Worm (Caenorhabditis elegans) whole organism, L4 larva: ENCODE measurements around the gene R11G1.1.

ENCODE experiments used
- D1046.2 ChIP-seq: fragments of 200-800 bp; sonication (Bioruptor generic); IDR thresholded peaks from 2 replicates; pipeline ENCODE4 v1.3.6; 2022; ENCODE audit warnings: missing genetic modification characterization, missing compliant biosample characterization
- F26F4.8 ChIP-seq: fragments of 200-800 bp; sonication (Bioruptor generic); conservative IDR thresholded peaks from 2 replicates; pipeline ENCODE4 v1.3.6; 2022; ENCODE audit warnings: missing genetic modification characterization, missing compliant biosample characterization
- F37D6.2 ChIP-seq: sonication (generic microtip); optimal IDR thresholded peaks from 2 replicates; lab custom pipeline; 2016; ENCODE audit warnings: mild to moderate bottlenecking, missing genetic modification characterization, missing compliant biosample characterization
- Y75B8A.6 ChIP-seq: fragments of 200-800 bp; sonication (Bioruptor generic); IDR thresholded peaks from 2 replicates; pipeline ENCODE4 v1.3.6; 2022; ENCODE audit warnings: missing genetic modification reagents, missing genetic modification characterization, missing compliant biosample characterization
- ZK337.2 ChIP-seq: fragments of 200-800 bp; sonication (Bioruptor generic); IDR thresholded peaks from 2 replicates; pipeline ENCODE4 v1.3.6; 2022; ENCODE audit warnings: missing genetic modification reagents, missing genetic modification characterization, missing compliant biosample characterization
- aha-1 ChIP-seq: fragments of 150-350 bp; peaks from one replicate; lab custom pipeline; 2014; ENCODE audit warnings: missing biosample characterization, missing genetic modification characterization
- ceh-20 ChIP-seq: fragments of 200-800 bp; sonication (Bioruptor generic); IDR thresholded peaks from 2 replicates; pipeline ENCODE4 v1.3.6; 2022; ENCODE audit warnings: missing genetic modification reagents, missing genetic modification characterization, missing compliant biosample characterization
- ctbp-1 ChIP-seq: fragments of 200-800 bp; sonication (Bioruptor generic); IDR thresholded peaks from 2 replicates; pipeline ENCODE4 v1.3.6; 2022; ENCODE audit warnings: missing genetic modification reagents, missing genetic modification characterization, missing compliant biosample characterization
- daf-16 ChIP-seq, 3 experiments: sonication (generic microtip); optimal IDR thresholded peaks; 2 replicates each; lab custom pipeline; 2016 to 2017; ENCODE audit warnings: missing genetic modification characterization in 3 of 3, missing genetic modification reagents in 3 of 3, mild to moderate bottlenecking in 2 of 3, missing compliant biosample characterization in 2 of 3, missing biosample characterization in 1 of 3, moderate library complexity in 1 of 3
- dmd-6 ChIP-seq: fragments of 200-800 bp; sonication (Bioruptor generic); IDR thresholded peaks from 2 replicates; pipeline ENCODE4 v1.3.6; 2022; ENCODE audit warnings: missing genetic modification reagents, missing genetic modification characterization, missing compliant biosample characterization
- dmd-8 ChIP-seq: fragments of 200-800 bp; sonication (Bioruptor generic); IDR thresholded peaks from 2 replicates; pipeline ENCODE4 v1.3.6; 2022; ENCODE audit warnings: missing genetic modification characterization, missing compliant biosample characterization
- duxl-1 ChIP-seq: sonication (generic microtip); optimal IDR thresholded peaks from 2 replicates; lab custom pipeline; 2016; ENCODE audit warnings: mild to moderate bottlenecking, missing genetic modification characterization, moderate library complexity, missing compliant biosample characterization; ENCODE audit not compliant: poor library complexity
- dve-1 ChIP-seq: sonication (generic microtip); optimal IDR thresholded peaks from 2 replicates; lab custom pipeline; 2017; ENCODE audit warnings: antibody characterized with exemption, mild to moderate bottlenecking, missing genetic modification characterization, missing compliant biosample characterization; ENCODE audit not compliant: insufficient read depth
- egl-27 ChIP-seq: sonication (generic microtip); optimal IDR thresholded peaks from 3 replicates; lab custom pipeline; 2017; ENCODE audit warnings: missing biosample characterization, missing genetic modification reagents, missing genetic modification characterization
- gei-8 ChIP-seq: fragments of 200-800 bp; sonication (Bioruptor generic); optimal IDR thresholded peaks from 2 replicates; lab custom pipeline; 2018; ENCODE audit warnings: mild to moderate bottlenecking, missing genetic modification characterization, missing compliant biosample characterization
- hlh-11 ChIP-seq: fragments of 200-800 bp; sonication (Bioruptor generic); optimal IDR thresholded peaks from 2 replicates; lab custom pipeline; 2018; ENCODE audit warnings: mild to moderate bottlenecking, missing genetic modification characterization, missing compliant biosample characterization
- hlh-30 ChIP-seq: sonication (generic microtip); optimal IDR thresholded peaks from 2 replicates; lab custom pipeline; 2017; ENCODE audit warnings: antibody characterized with exemption, mild to moderate bottlenecking, missing genetic modification characterization, missing compliant biosample characterization; ENCODE audit not compliant: insufficient read depth
- lin-1 ChIP-seq: fragments of 200-800 bp; sonication (Bioruptor generic); IDR thresholded peaks from 2 replicates; pipeline ENCODE4 v1.3.6; 2022; ENCODE audit warnings: missing genetic modification reagents, missing genetic modification characterization, missing compliant biosample characterization
- lin-13 ChIP-seq: fragments of 150-350 bp; optimal IDR thresholded peaks from 2 replicates; lab custom pipeline; 2014; ENCODE audit warnings: missing biosample characterization, missing genetic modification reagents, missing genetic modification characterization
- mep-1 ChIP-seq: fragments of 150-350 bp; sonication (generic microtip); optimal IDR thresholded peaks from 3 replicates; lab custom pipeline; 2014; ENCODE audit warnings: missing biosample characterization, missing genetic modification characterization
- mxl-3 ChIP-seq: fragments of 200-800 bp; sonication (Bioruptor generic); optimal IDR thresholded peaks from 2 replicates; lab custom pipeline; 2018; ENCODE audit warnings: mild to moderate bottlenecking, missing genetic modification characterization, missing compliant biosample characterization
- nhr-25 ChIP-seq: sonication (generic microtip); optimal IDR thresholded peaks from 2 replicates; lab custom pipeline; 2017; ENCODE audit warnings: missing genetic modification characterization, mild to moderate bottlenecking, missing compliant biosample characterization, antibody characterized with exemption, moderate library complexity, borderline replicate concordance; ENCODE audit not compliant: insufficient read depth
- nhr-28 ChIP-seq: fragments of 150-350 bp; optimal IDR thresholded peaks from 2 replicates; lab custom pipeline; 2014; ENCODE audit warnings: missing biosample characterization, missing genetic modification characterization
- nhr-77 ChIP-seq: fragments of 150-350 bp; optimal IDR thresholded peaks from 2 replicates; lab custom pipeline; 2014; ENCODE audit warnings: missing biosample characterization, missing genetic modification characterization
- php-3 ChIP-seq: fragments of 200-800 bp; sonication (Bioruptor generic); IDR thresholded peaks from 2 replicates; pipeline ENCODE4 v1.3.6; 2022; ENCODE audit warnings: missing genetic modification reagents, missing genetic modification characterization, missing compliant biosample characterization
- pqm-1 ChIP-seq: sonication (generic microtip); optimal IDR thresholded peaks from 2 replicates; lab custom pipeline; 2017; ENCODE audit warnings: missing biosample characterization, missing genetic modification characterization
- set-16 ChIP-seq: fragments of 200-800 bp; sonication (Bioruptor generic); IDR thresholded peaks from 2 replicates; pipeline ENCODE4 v1.3.6; 2022; ENCODE audit warnings: missing genetic modification reagents, missing genetic modification characterization, missing compliant biosample characterization
- spr-1 ChIP-seq: sonication (generic microtip); optimal IDR thresholded peaks from 2 replicates; lab custom pipeline; 2016; ENCODE audit warnings: mild to moderate bottlenecking, missing genetic modification characterization, missing compliant biosample characterization
- tra-1 ChIP-seq: fragments of 200-800 bp; sonication (Bioruptor generic); IDR thresholded peaks from 2 replicates; pipeline ENCODE4 v1.3.6; 2022; ENCODE audit warnings: missing genetic modification reagents, missing genetic modification characterization, missing compliant biosample characterization
- unc-62 ChIP-seq, 3 experiments: fragments of 150-350 bp in 1 of 3; sonication (generic microtip); optimal IDR thresholded peaks in 2 of 3; peaks in 1 of 3; 1 replicate in 1 of 3; 2 replicates in 2 of 3; lab custom pipeline; 2014 to 2017; ENCODE audit warnings: missing biosample characterization in 3 of 3, missing genetic modification characterization in 3 of 3, missing genetic modification reagents in 3 of 3, missing genotype in 1 of 3
- vab-7 ChIP-seq: fragments of 200-800 bp; sonication (Bioruptor generic); IDR thresholded peaks from 2 replicates; pipeline ENCODE4 v1.3.6; 2022; ENCODE audit warnings: missing genetic modification reagents, missing genetic modification characterization, missing compliant biosample characterization
- ztf-11 ChIP-seq: fragments of 150-350 bp; optimal IDR thresholded peaks from 2 replicates; lab custom pipeline; 2014; ENCODE audit warnings: missing biosample characterization, missing genetic modification characterization

The R11G1.1 gene

DNA sequence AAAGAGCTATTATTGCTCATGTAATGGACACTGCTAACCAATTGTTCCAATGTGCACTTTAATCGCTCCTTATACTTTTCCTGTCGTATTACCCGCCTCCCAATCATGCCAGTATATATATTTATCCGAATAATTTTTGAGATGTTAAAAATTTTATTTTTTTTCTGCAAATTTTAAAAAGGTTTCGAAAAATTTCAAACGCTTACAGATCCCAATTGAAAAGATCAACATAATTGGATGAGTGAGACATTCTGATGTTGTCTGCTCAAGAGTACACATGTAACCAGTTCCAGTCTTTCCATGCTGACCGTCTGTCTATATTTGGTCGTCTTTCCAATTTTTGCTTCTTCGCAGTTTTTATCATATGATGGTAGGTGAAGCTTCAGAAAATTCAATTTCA is at the start of gene R11G1.1:
Gene R11G1.1 (plus strand): TSS at position 301 of the 400 bp plus-strand sequence.
- no peak for TF ChIP-seq nhr-25 (tag; lab: Kevin White, UChicago)
- no peak for TF ChIP-seq ctbp-1 (GFP tag; lab: Robert Waterston, UW)
- TF ChIP-seq set-16 (GFP tag; lab: Robert Waterston, UW) = no peak

ce11 chrX:3610442-3610841 is 48.9 kb upstream of the R11G1.1 start:
- peak; percentile 62 for TF ChIP-seq aha-1 (tag; lab: Kevin White, UChicago)
- TF ChIP-seq unc-62 (GFP tag; optimal IDR thresholded peaks at IDR 0.05 in 1 of 2; lab: Kevin White, UChicago) = peak in 1 of 2 experiments; percentile 76
- no peak for TF ChIP-seq unc-62 (tag; optimal IDR thresholded peaks at IDR 0.05; lab: Kevin White, UChicago)
- TF ChIP-seq gei-8 = no peak
- no peak for TF ChIP-seq ceh-20

DNA sequence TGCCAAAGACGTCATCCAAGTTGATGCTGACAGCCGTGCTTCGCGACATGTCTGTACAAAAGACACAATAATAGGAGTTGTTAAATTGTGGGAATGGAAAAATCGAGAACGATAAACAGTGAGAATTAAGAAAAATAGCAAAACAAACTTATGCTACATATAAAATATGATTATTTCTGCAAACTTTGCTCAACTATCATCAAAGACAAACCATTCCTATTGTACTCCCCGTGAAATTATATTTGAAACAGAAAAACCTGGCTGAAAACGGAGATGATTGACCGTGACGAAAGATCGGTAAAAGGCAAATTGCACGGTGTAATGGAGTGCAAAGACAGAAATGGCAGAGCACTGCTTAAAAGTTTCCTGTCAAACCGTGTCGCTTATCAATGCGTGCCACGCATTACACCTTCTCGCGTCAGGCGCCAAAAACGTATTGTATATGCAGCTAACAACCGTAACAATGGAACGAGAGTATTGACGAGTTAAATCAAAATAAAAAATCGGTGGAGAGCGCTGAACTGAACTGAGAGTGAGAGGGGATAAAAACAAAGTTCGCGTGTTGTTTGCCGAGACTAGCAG is 48.2 kb upstream of the R11G1.1 start, which contains the start of gene C18B2.5:
Gene C18B2.5 (minus strand): TSS at position 51 of the 582 bp plus-strand sequence.
- TF ChIP-seq pqm-1 (tag; lab: Kevin White, UChicago) = peak; percentile 87
- no peak for TF ChIP-seq dmd-8
- peak; percentile 21 for TF ChIP-seq mep-1
- TF ChIP-seq dmd-6 (GFP tag; lab: Robert Waterston, UW) = peak; percentile 73
- no peak for TF ChIP-seq duxl-1 (tag; lab: Kevin White, UChicago)
- TF ChIP-seq hlh-11 (tag; lab: Kevin White, UChicago) = peak; percentile 66
- TF ChIP-seq F37D6.2 (tag; lab: Kevin White, UChicago) = no peak
- peak; percentile 65 for TF ChIP-seq hlh-30
- peak; percentile 64 for TF ChIP-seq nhr-77 (tag; lab: Kevin White, UChicago)
- no peak for TF ChIP-seq daf-16 (GFP tag; optimal IDR thresholded peaks at IDR 0.05; lab: Kevin White, UChicago)
- peak; percentile 47 for TF ChIP-seq daf-16 (tag; optimal IDR thresholded peaks at IDR 0.05; lab: Kevin White, UChicago)
- no peak for TF ChIP-seq Y75B8A.6
- TF ChIP-seq dve-1 (tag; lab: Kevin White, UChicago) = peak; percentile 33
- peak; percentile 74 for TF ChIP-seq nhr-28 (tag; lab: Kevin White, UChicago)
- TF ChIP-seq mxl-3 (GFP tag; lab: Kevin White, UChicago) = peak; percentile 10
- no peak for TF ChIP-seq F26F4.8

ce11 chrX:3611740-3612139 is 47.6 kb upstream of the R11G1.1 start:
- no peak for TF ChIP-seq ceh-20
- TF ChIP-seq daf-16 (GFP tag; optimal IDR thresholded peaks at IDR 0.05; lab: Kevin White, UChicago) = no peak
- TF ChIP-seq daf-16 (tag; optimal IDR thresholded peaks at IDR 0.05; lab: Kevin White, UChicago) = peak; percentile 15
- TF ChIP-seq spr-1 (tag; lab: Kevin White, UChicago) = no peak
- peak; percentile 41 for TF ChIP-seq pqm-1 (tag; lab: Kevin White, UChicago)
- TF ChIP-seq unc-62 (GFP tag; optimal IDR thresholded peaks at IDR 0.05 in 1 of 2; lab: Kevin White, UChicago) = peak in 1 of 2 experiments; percentile 91
- TF ChIP-seq unc-62 (tag; optimal IDR thresholded peaks at IDR 0.05; lab: Kevin White, UChicago) = no peak
- TF ChIP-seq, all 104 proteins: peak for 3

DNA sequence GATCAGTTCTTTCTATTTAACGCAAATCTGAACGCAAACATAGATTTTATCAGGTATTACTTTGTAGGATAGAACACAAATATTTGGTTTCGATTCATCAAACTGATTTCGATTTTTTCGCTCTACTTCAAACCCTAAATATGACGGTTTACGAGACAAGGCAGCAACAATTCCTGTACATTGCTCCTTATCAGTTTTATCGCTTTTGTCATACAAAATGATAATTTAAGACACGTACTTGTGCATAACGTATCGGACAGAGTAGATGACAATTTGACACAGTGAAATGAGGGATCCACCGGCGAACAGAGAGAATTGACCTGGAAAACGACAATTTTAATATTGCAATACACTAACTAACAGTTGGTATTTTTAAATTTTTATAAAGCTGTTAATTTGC is 45.6 kb upstream of the R11G1.1 start:
- TF ChIP-seq php-3 (peak; percentile 72; the same call in 1 of the 2 replicates), ZK337.2 (no peak), nhr-28 (tag; lab: Kevin White, UChicago) (peak; percentile 89), daf-16 (GFP tag; optimal IDR thresholded peaks at IDR 0.05; lab: Kevin White, UChicago) (no peak), daf-16 (tag; optimal IDR thresholded peaks at IDR 0.05; lab: Kevin White, UChicago) (peak; percentile 61), D1046.2 (GFP tag; lab: Robert Waterston, UW) (no peak), lin-13 (no peak), pqm-1 (tag; lab: Kevin White, UChicago) (peak; percentile 95), nhr-77 (tag; lab: Kevin White, UChicago) (peak; percentile 24), vab-7 (GFP tag; lab: Robert Waterston, UW) (no peak), egl-27 (no peak), ztf-11 (no peak), hlh-11 (tag; lab: Kevin White, UChicago) (peak; percentile 56), dmd-6 (GFP tag; lab: Robert Waterston, UW) (peak; percentile 83), tra-1 (peak; percentile 20; the same call in 1 of the 2 replicates), lin-1 (GFP tag; lab: Robert Waterston, UW) (0 out of 2 replicates have a peak, but pooled peaks have one; percentile 11)
